Fruit fly (Drosophila melanogaster) whole organism, prepupa: Measurements from ENCODE around the gene CG34355.

ENCODE experiments used
- Blimp-1 ChIP-seq: fragments of 200-800 bp; sonication (Bioruptor generic); optimal IDR thresholded peaks from 3 replicates; lab custom pipeline; 2017; ENCODE audit warnings: missing biosample characterization, missing genetic modification characterization, mild to moderate bottlenecking, moderate library complexity, missing genetic modification reagents
- CG11294 ChIP-seq: fragments of 200-800 bp; sonication (Bioruptor generic); IDR thresholded peaks from 2 replicates; pipeline ENCODE4 v1.3.6; 2022; ENCODE audit warnings: missing biosample characterization, missing genetic modification characterization
- CG11762 ChIP-seq: fragments of 200-800 bp; sonication (Bioruptor generic); optimal IDR thresholded peaks from 3 replicates; lab custom pipeline; 2016; ENCODE audit warnings: missing biosample characterization, missing genetic modification characterization; ENCODE audit not compliant: insufficient read depth
- CG11902 ChIP-seq: fragments of 200-800 bp; sonication (Bioruptor generic); optimal IDR thresholded peaks from 3 replicates; lab custom pipeline; 2016; ENCODE audit warnings: missing biosample characterization, missing genetic modification characterization
- CG15336 ChIP-seq: fragments of 200-800 bp; sonication (Bioruptor generic); IDR thresholded peaks from 2 replicates; pipeline ENCODE4 v1.3.6; 2022; ENCODE audit warnings: missing biosample characterization, missing genetic modification characterization
- CG16779 ChIP-seq: fragments of 200-800 bp; sonication (Bioruptor generic); optimal IDR thresholded peaks from 3 replicates; lab custom pipeline; 2017; ENCODE audit warnings: missing biosample characterization, mild to moderate bottlenecking, missing genetic modification characterization
- CG31627 ChIP-seq: fragments of 200-800 bp; sonication (Bioruptor generic); optimal IDR thresholded peaks from 3 replicates; lab custom pipeline; 2016; ENCODE audit warnings: missing biosample characterization, missing genetic modification characterization
- CG32006 ChIP-seq: fragments of 200-800 bp; sonication (Bioruptor generic); optimal IDR thresholded peaks from 3 replicates; lab custom pipeline; 2017; ENCODE audit warnings: missing biosample characterization, mild to moderate bottlenecking, missing genetic modification characterization
- CG34406 ChIP-seq: fragments of 200-800 bp; sonication (Bioruptor generic); optimal IDR thresholded peaks from 3 replicates; lab custom pipeline; 2016; ENCODE audit warnings: missing biosample characterization, missing genetic modification characterization
- CG3919 ChIP-seq: fragments of 200-800 bp; sonication (Bioruptor generic); optimal IDR thresholded peaks from 3 replicates; lab custom pipeline; 2016; ENCODE audit warnings: missing biosample characterization, missing genetic modification characterization
- CG6163 ChIP-seq: fragments of 200-800 bp; sonication (Bioruptor generic); IDR thresholded peaks from 3 replicates; pipeline ENCODE4 v1.3.6; 2022; ENCODE audit warnings: missing biosample characterization, missing genetic modification characterization
- CG6276 ChIP-seq: fragments of 200-800 bp; sonication (Bioruptor generic); optimal IDR thresholded peaks from 2 replicates; lab custom pipeline; 2017; ENCODE audit warnings: missing biosample characterization, mild to moderate bottlenecking, missing genetic modification characterization
- CG6792 ChIP-seq: fragments of 200-800 bp; sonication (Bioruptor generic); optimal IDR thresholded peaks from 3 replicates; lab custom pipeline; 2016; ENCODE audit warnings: missing biosample characterization, missing genetic modification characterization
- CG6854 ChIP-seq: fragments of 200-800 bp; sonication (Bioruptor generic); optimal IDR thresholded peaks from 2 replicates; lab custom pipeline; 2017; ENCODE audit warnings: missing biosample characterization, mild to moderate bottlenecking, missing genetic modification characterization
- CG7368 ChIP-seq: fragments of 200-800 bp; sonication (Bioruptor generic); optimal IDR thresholded peaks from 3 replicates; lab custom pipeline; 2016; ENCODE audit warnings: missing biosample characterization, missing genetic modification characterization
- CG8119 ChIP-seq: fragments of 200-800 bp; sonication (Bioruptor generic); IDR thresholded peaks from 3 replicates; pipeline ENCODE4 v1.3.6; 2022; ENCODE audit warnings: missing biosample characterization, missing genetic modification characterization
- CG8632 ChIP-seq: fragments of 200-800 bp; sonication (Bioruptor generic); optimal IDR thresholded peaks from 3 replicates; lab custom pipeline; 2016; ENCODE audit warnings: missing biosample characterization, missing genetic modification characterization
- Eip75B ChIP-seq: fragments of 200-800 bp; sonication (Bioruptor generic); optimal IDR thresholded peaks from 3 replicates; lab custom pipeline; 2016; ENCODE audit warnings: missing biosample characterization, missing genetic modification characterization
- Eip78C ChIP-seq: fragments of 200-800 bp; sonication (Bioruptor generic); peaks from one replicate; lab custom pipeline; 2016; ENCODE audit warnings: missing biosample characterization, missing genetic modification characterization
- Ets21C ChIP-seq: fragments of 200-800 bp; sonication (Bioruptor generic); optimal IDR thresholded peaks from 3 replicates; lab custom pipeline; 2016; ENCODE audit warnings: missing biosample characterization, missing genetic modification characterization
- Ets96B ChIP-seq: fragments of 200-800 bp; optimal IDR thresholded peaks from 2 replicates; lab custom pipeline; 2019; ENCODE audit warnings: missing biosample characterization, mild to moderate bottlenecking, missing genetic modification characterization, moderate library complexity
- Gug ChIP-seq: fragments of 200-800 bp; sonication (Bioruptor generic); IDR thresholded peaks from 2 replicates; pipeline ENCODE4 v1.3.6; 2022; ENCODE audit warnings: missing biosample characterization, missing genetic modification characterization
- Hr38 ChIP-seq: sonication (Bioruptor generic); optimal IDR thresholded peaks from 2 replicates; lab custom pipeline; 2016; ENCODE audit warnings: missing biosample characterization, missing genetic modification characterization
- Hr39 ChIP-seq: fragments of 200-800 bp; sonication (Bioruptor generic); optimal IDR thresholded peaks from 2 replicates; lab custom pipeline; 2016; ENCODE audit warnings: missing biosample characterization, missing genetic modification characterization
- Hr4 ChIP-seq: fragments of 200-800 bp; sonication (Bioruptor generic); optimal IDR thresholded peaks from 3 replicates; lab custom pipeline; 2016; ENCODE audit warnings: missing biosample characterization, missing genetic modification characterization
- Lpt ChIP-seq: fragments of 200-800 bp; sonication (Bioruptor generic); optimal IDR thresholded peaks from 3 replicates; lab custom pipeline; 2016; ENCODE audit warnings: missing biosample characterization, missing genetic modification characterization
- Met ChIP-seq: fragments of 200-800 bp; sonication (Bioruptor generic); optimal IDR thresholded peaks from 3 replicates; lab custom pipeline; 2016; ENCODE audit warnings: missing biosample characterization, missing genetic modification characterization
- Smox ChIP-seq: fragments of 200-800 bp; sonication (Bioruptor generic); optimal IDR thresholded peaks from 3 replicates; lab custom pipeline; 2016; ENCODE audit warnings: missing biosample characterization, missing genetic modification characterization
- Sox102F ChIP-seq: fragments of 200-800 bp; sonication (Bioruptor generic); optimal IDR thresholded peaks from 2 replicates; lab custom pipeline; 2016; ENCODE audit warnings: missing biosample characterization, mild to moderate bottlenecking, missing genetic modification characterization
- Sox14 ChIP-seq: fragments of 200-800 bp; sonication (Bioruptor generic); optimal IDR thresholded peaks from 3 replicates; lab custom pipeline; 2016; ENCODE audit warnings: missing biosample characterization, missing genetic modification characterization
- achi ChIP-seq: fragments of 200-800 bp; sonication (Bioruptor generic); optimal IDR thresholded peaks from 3 replicates; lab custom pipeline; 2016; ENCODE audit warnings: missing biosample characterization, missing genetic modification characterization
- cyc ChIP-seq: fragments of 200-800 bp; sonication (Bioruptor generic); optimal IDR thresholded peaks from 3 replicates; lab custom pipeline; 2016; ENCODE audit warnings: missing biosample characterization, missing genetic modification characterization
- dsx ChIP-seq: fragments of 200-800 bp; optimal IDR thresholded peaks from 3 replicates; lab custom pipeline; 2019; ENCODE audit warnings: missing biosample characterization, mild to moderate bottlenecking, missing genetic modification characterization, moderate library complexity; ENCODE audit not compliant: poor library complexity, severe bottlenecking
- eg ChIP-seq: fragments of 200-800 bp; sonication (Bioruptor generic); IDR thresholded peaks from 3 replicates; pipeline ENCODE4 v1.3.6; 2022; ENCODE audit warnings: missing biosample characterization, missing genetic modification characterization
- esn ChIP-seq: fragments of 200-800 bp; sonication (Bioruptor generic); optimal IDR thresholded peaks from 2 replicates; lab custom pipeline; 2016; ENCODE audit warnings: missing biosample characterization, mild to moderate bottlenecking, missing genetic modification characterization, moderate library complexity
- lz ChIP-seq: fragments of 200-800 bp; sonication (Bioruptor generic); optimal IDR thresholded peaks from 3 replicates; lab custom pipeline; 2016; ENCODE audit warnings: missing biosample characterization, missing genetic modification characterization
- net ChIP-seq: fragments of 200-800 bp; sonication (Bioruptor generic); optimal IDR thresholded peaks from 3 replicates; lab custom pipeline; 2016; ENCODE audit warnings: missing biosample characterization, missing genetic modification characterization
- spab ChIP-seq: fragments of 200-800 bp; sonication (Bioruptor generic); optimal IDR thresholded peaks from 2 replicates; lab custom pipeline; 2017; ENCODE audit warnings: missing biosample characterization, mild to moderate bottlenecking, missing genetic modification characterization, missing genetic modification reagents
- ss ChIP-seq, 2 experiments: fragments of 200-800 bp; sonication (Bioruptor generic); optimal IDR thresholded peaks; 2 replicates in 1 of 2; 3 replicates in 1 of 2; lab custom pipeline; 2017 to 2018; ENCODE audit warnings: mild to moderate bottlenecking in 2 of 2, missing biosample characterization in 2 of 2, missing genetic modification characterization in 2 of 2, moderate library complexity in 1 of 2
- svp ChIP-seq: fragments of 200-800 bp; sonication (Bioruptor generic); peaks from one replicate; lab custom pipeline; 2016; ENCODE audit warnings: missing biosample characterization, missing genetic modification characterization
- topi ChIP-seq: fragments of 200-800 bp; sonication (Bioruptor generic); optimal IDR thresholded peaks from 3 replicates; lab custom pipeline; 2016; ENCODE audit warnings: missing biosample characterization, missing genetic modification characterization
- vri ChIP-seq: fragments of 200-800 bp; sonication (Bioruptor generic); optimal IDR thresholded peaks from 3 replicates; lab custom pipeline; 2016; ENCODE audit warnings: missing biosample characterization, mild to moderate bottlenecking, missing genetic modification characterization

Gene CG34355

DNA sequence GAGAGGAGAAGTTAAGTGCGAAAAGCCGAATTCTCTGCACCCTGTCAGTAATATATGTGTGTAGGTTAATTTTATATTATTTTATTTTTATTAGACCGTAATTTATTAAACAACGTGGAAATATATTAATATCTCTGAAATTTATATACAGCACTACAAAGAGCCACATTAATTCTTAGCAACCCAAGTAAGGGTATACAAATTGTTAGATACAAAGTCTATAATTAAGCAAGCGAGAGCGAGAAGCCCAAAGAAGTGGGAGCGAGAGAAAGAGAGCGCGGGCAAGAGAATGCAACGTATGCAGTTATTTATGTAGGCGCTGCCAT lies 83.4 kb downstream of the CG34355 start (continued):
- peak; percentile 94 for TF ChIP-seq svp (GFP tag; lab: Kevin White, UChicago)
- TF ChIP-seq topi (GFP tag; lab: Kevin White, UChicago) = peak; percentile 90
- TF ChIP-seq CG8632 (GFP tag; lab: Kevin White, UChicago) = peak; percentile 88
- peak; percentile 86 for TF ChIP-seq Sox102F (GFP tag; lab: Kevin White, UChicago)
- TF ChIP-seq CG3919 (GFP tag; lab: Kevin White, UChicago) = peak; percentile 93
- peak; percentile 90 for TF ChIP-seq Hr4 (GFP tag; lab: Kevin White, UChicago)
- TF ChIP-seq CG7368 (GFP tag; lab: Kevin White, UChicago) = peak; percentile 87
- TF ChIP-seq CG6792 (GFP tag; lab: Kevin White, UChicago) = peak; percentile 89
- peak; percentile 55 for TF ChIP-seq CG6854 (GFP tag; lab: Kevin White, UChicago)
- TF ChIP-seq CG16779 (tag; lab: Kevin White, UChicago) = peak; percentile 90
- TF ChIP-seq Blimp-1 (GFP tag; lab: Kevin White, UChicago) = peak; percentile 81
- peak; percentile 94 for TF ChIP-seq achi (GFP tag; lab: Kevin White, UChicago)
- peak; percentile 75 for TF ChIP-seq CG11902 (GFP tag; lab: Kevin White, UChicago)
- TF ChIP-seq Ets21C (GFP tag; lab: Kevin White, UChicago) = peak; percentile 65
- peak; percentile 83 for TF ChIP-seq lz (GFP tag; lab: Kevin White, UChicago)
- TF ChIP-seq CG32006 = peak; percentile 95
- peak; percentile 98 for TF ChIP-seq eg
- TF ChIP-seq CG8119 (GFP tag; lab: Robert Waterston, UW) = peak; percentile 98
- TF ChIP-seq Sox14 (GFP tag; lab: Kevin White, UChicago) = peak; percentile 88
- peak; percentile 95 for TF ChIP-seq Lpt (GFP tag; lab: Kevin White, UChicago)
- TF ChIP-seq CG31627 (GFP tag; lab: Kevin White, UChicago) = peak; percentile 81
- peak; percentile 92 for TF ChIP-seq spab (GFP tag; lab: Kevin White, UChicago)
- peak; percentile 100 for TF ChIP-seq dsx (GFP tag; lab: Kevin White, UChicago)

DNA sequence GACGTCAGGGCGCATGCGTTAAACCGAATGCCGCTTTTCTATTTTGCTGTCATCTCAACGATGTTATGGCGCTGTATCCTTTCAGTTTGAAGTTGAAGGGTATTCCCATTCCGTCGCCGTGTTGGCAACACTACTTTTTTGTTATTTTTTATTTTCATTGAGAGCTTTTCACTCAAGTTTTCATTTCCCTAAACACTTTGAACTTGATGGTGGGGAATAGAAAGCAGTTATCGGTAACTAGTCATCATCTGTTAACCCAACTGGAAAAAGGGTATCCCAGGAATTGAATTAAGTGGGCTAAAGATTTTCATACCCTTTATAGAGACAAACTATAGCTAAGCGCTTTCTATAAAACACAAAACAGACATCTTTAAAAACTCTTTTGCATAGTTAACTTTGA lies 83.9 kb downstream of the CG34355 start:
- TF ChIP-seq CG8632 (GFP tag; lab: Kevin White, UChicago) (no peak), Gug (GFP tag; lab: Robert Waterston, UW) (peak; percentile 58), eg (peak; percentile 49), CG8119 (GFP tag; lab: Robert Waterston, UW) (peak; percentile 31; the same call in 2 of the 3 replicates), CG11294 (GFP tag; lab: Robert Waterston, UW) (peak; percentile 50), vri (no peak), CG6163 (GFP tag; lab: Robert Waterston, UW) (peak; percentile 73), Hr4 (GFP tag; lab: Kevin White, UChicago) (peak; percentile 21), dsx (GFP tag; lab: Kevin White, UChicago) (no peak), Ets96B (tag; lab: Kevin White, UChicago) (peak; percentile 20)
- TF ChIP-seq, all 60 proteins: peak for 7

DNA sequence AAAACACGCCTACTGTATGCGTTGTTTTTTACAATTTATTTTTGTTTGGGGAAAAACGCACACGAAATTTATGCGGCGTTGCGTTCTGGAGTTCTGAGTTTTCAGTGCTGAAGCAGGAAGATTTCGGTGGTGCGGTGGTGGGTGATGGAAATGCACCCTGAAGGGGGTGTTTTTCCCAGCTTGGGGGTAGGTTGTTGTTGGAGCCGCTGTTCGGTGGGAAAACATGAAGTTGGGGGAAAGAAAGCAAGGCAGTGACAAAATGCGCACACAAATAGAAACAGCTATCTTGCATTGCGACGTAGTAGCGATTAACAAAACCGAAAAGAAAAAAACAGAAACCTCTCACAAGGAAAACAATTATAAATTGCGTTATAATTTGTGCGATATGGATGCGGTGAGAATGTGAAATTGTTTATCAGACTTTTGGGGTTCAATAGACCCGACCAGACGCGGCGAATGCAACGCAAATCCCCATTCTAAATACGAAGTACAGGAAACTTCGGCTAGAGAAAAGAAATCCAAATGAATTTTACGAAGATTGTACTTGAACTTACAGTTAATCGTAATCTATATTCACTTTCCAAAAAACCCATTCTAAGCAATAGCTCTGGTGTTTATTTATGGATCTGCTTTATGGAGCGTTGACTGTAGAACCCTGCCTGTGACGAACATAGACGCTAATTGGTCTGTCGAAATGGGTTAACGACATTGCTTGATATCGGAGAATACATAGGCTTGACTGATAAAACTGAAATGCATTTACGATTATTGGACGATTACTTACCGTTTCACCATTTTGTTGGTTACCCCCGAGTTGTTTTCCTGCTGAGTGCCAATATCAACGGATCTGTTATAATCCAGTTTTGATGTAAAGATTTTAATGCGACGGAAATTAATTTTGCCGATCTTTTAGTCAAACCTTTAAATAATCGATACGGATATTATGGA lies 84.9 kb downstream of the CG34355 start:
- TF ChIP-seq eg (peak; percentile 64), Sox14 (GFP tag; lab: Kevin White, UChicago) (peak; percentile 15), CG6854 (GFP tag; lab: Kevin White, UChicago) (peak; percentile 11), CG3919 (GFP tag; lab: Kevin White, UChicago) (peak; percentile 41), ss (GFP tag; optimal IDR thresholded peaks at IDR 0.05; lab: Kevin White, UChicago) (no peak), vri (peak; percentile 92), CG15336 (peak; percentile 46; the same call in 1 of the 2 replicates), Ets96B (tag; lab: Kevin White, UChicago) (peak; percentile 11), CG6163 (GFP tag; lab: Robert Waterston, UW) (peak; percentile 76; the same call in 2 of the 3 replicates), net (no peak), Smox (GFP tag; lab: Kevin White, UChicago) (peak; percentile 66), CG6276 (no peak), CG34406 (GFP tag; lab: Kevin White, UChicago) (no peak), CG8119 (GFP tag; lab: Robert Waterston, UW) (peak; percentile 27; the same call in 2 of the 3 replicates), topi (GFP tag; lab: Kevin White, UChicago) (peak; percentile 59), CG31627 (GFP tag; lab: Kevin White, UChicago) (peak; percentile 73), CG6792 (GFP tag; lab: Kevin White, UChicago) (peak; percentile 55), Met (peak; percentile 73), esn (peak; percentile 75), Eip75B (GFP tag; lab: Kevin White, UChicago) (peak; percentile 29), Hr38 (GFP tag; lab: Kevin White, UChicago) (no peak), Eip78C (GFP tag; lab: Kevin White, UChicago) (peak; percentile 90), CG8632 (GFP tag; lab: Kevin White, UChicago) (peak; percentile 11), Ets21C (GFP tag; lab: Kevin White, UChicago) (peak; percentile 43), Hr39 (GFP tag; lab: Kevin White, UChicago) (peak; percentile 73), CG7368 (GFP tag; lab: Kevin White, UChicago) (peak; percentile 22), CG11762 (no peak), CG32006 (peak; percentile 35), cyc (peak; percentile 80)
